Fruit fly (Drosophila melanogaster): ENCODE data around the gene CG6006.

The CG6006 gene

dm6 chr3R:16212859-16213708 lies 58.3 kb downstream of the CG6006 start:
- TF ChIP-seq CG7045 (GFP tag; optimal IDR thresholded peaks at IDR 0.05) (peak; percentile 35), Mnt (GFP tag; optimal IDR thresholded peaks at IDR 0.05) (no peak), CG11617 (GFP tag; optimal IDR thresholded peaks at IDR 0.05) (peak; percentile 14), CG5204 (GFP tag; optimal IDR thresholded peaks at IDR 0.05) (peak; percentile 28), CG14711 (tag; optimal IDR thresholded peaks at IDR 0.05) (peak; percentile 22), CG12768 (GFP tag; optimal IDR thresholded peaks at IDR 0.05) (peak; percentile 67), toe (GFP tag; optimal IDR thresholded peaks at IDR 0.05) (peak; percentile 22), CG7101 (tag; optimal IDR thresholded peaks at IDR 0.05) (no peak), Clk (GFP tag; optimal IDR thresholded peaks at IDR 0.05) (peak; percentile 15)

dm6 chr3R:16213792-16214473 lies 59.2 kb downstream of the CG6006 start:
- TF ChIP-seq CG5204 (GFP tag; optimal IDR thresholded peaks at IDR 0.05) (no peak), CG33017 (tag; optimal IDR thresholded peaks at IDR 0.05) (no peak), cic (GFP tag; optimal IDR thresholded peaks at IDR 0.05) (no peak), kay (GFP tag; ENCODE audit: borderline replicate concordance) (peak; percentile 56), CG12768 (GFP tag; optimal IDR thresholded peaks at IDR 0.05) (no peak), tj (GFP tag; optimal IDR thresholded peaks at IDR 0.05) (no peak), pad (GFP tag; optimal IDR thresholded peaks at IDR 0.05) (no peak), Mnt (GFP tag; optimal IDR thresholded peaks at IDR 0.05) (no peak)

dm6 chr3R:16214474-16215318 lies 59.9 kb downstream of the CG6006 start:
- no peak for TF ChIP-seq cic (GFP tag; optimal IDR thresholded peaks at IDR 0.05)
- peak; percentile 70 for TF ChIP-seq kay (GFP tag; ENCODE audit: borderline replicate concordance)
- no peak for TF ChIP-seq Hr96 (GFP tag; optimal IDR thresholded peaks at IDR 0.05)
- TF ChIP-seq toe (GFP tag; optimal IDR thresholded peaks at IDR 0.05) = peak; percentile 41
- no peak for TF ChIP-seq tj (GFP tag; optimal IDR thresholded peaks at IDR 0.05)
- TF ChIP-seq CG33017 (tag; optimal IDR thresholded peaks at IDR 0.05) = no peak

- TF ChIP-seq cnc (optimal IDR thresholded peaks at IDR 0.05) = no peak
- no peak for TF ChIP-seq CG11617 (GFP tag; optimal IDR thresholded peaks at IDR 0.05)
Measured at dm6 chr3R:16215319-16215701, 60.5 kb downstream of the CG6006 start.

DNA sequence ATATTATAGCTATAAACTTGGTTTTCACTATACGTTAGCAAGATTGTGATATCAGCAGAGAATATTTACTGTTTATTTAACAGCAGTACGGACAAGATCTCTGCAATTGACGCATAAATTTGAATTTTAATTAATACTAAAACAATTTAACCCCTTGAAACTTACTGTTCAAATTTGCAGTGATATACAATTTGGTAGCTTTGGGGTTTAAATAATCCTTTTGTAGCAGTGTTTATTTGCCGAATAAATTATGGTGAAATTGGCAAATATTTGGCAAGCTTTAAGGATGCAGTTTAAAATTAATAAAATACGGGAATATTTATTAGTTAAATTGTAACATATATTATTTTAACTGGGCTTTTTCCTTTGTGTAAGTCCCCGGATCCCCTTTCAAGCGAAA lies 62.6 kb downstream of the CG6006 start:
- TF ChIP-seq cic (GFP tag; optimal IDR thresholded peaks at IDR 0.05) (no peak), ovo (GFP tag; optimal IDR thresholded peaks at IDR 0.05) (no peak), kay (GFP tag; ENCODE audit: borderline replicate concordance) (no peak), Hr96 (GFP tag; optimal IDR thresholded peaks at IDR 0.05) (no peak), cnc (optimal IDR thresholded peaks at IDR 0.05) (no peak), Mnt (GFP tag; optimal IDR thresholded peaks at IDR 0.05) (no peak), pad (GFP tag; optimal IDR thresholded peaks at IDR 0.05) (no peak), bab1 (GFP tag; optimal IDR thresholded peaks at IDR 0.05) (no peak), CG1620 (GFP tag; optimal IDR thresholded peaks at IDR 0.05) (no peak), CG7101 (tag; optimal IDR thresholded peaks at IDR 0.05) (no peak), CG5204 (GFP tag; optimal IDR thresholded peaks at IDR 0.05) (no peak), toe (GFP tag; optimal IDR thresholded peaks at IDR 0.05) (no peak), Clk (GFP tag; optimal IDR thresholded peaks at IDR 0.05) (no peak)

- TF ChIP-seq CG12768 (GFP tag; optimal IDR thresholded peaks at IDR 0.05) (no peak), tj (GFP tag; optimal IDR thresholded peaks at IDR 0.05) (no peak), CG33017 (tag; optimal IDR thresholded peaks at IDR 0.05) (no peak), Crg-1 (GFP tag; optimal IDR thresholded peaks at IDR 0.05) (no peak), kay (GFP tag; ENCODE audit: borderline replicate concordance) (no peak), CG7045 (GFP tag; optimal IDR thresholded peaks at IDR 0.05) (no peak), Clk (GFP tag; optimal IDR thresholded peaks at IDR 0.05) (no peak), ovo (GFP tag; optimal IDR thresholded peaks at IDR 0.05) (no peak), CG11617 (GFP tag; optimal IDR thresholded peaks at IDR 0.05) (no peak)
Measured at dm6 chr3R:16218251-16219030, 63.7 kb downstream of the CG6006 start.

Measured in whole organism, adult.